Fruit fly (Drosophila melanogaster) whole organism, prepupa: ENCODE results near the gene Ipk2.

ENCODE experiments used
- Blimp-1 ChIP-seq: fragments of 200-800 bp; sonication (Bioruptor generic); optimal IDR thresholded peaks from 3 replicates; lab custom pipeline; 2017; ENCODE audit warnings: missing biosample characterization, missing genetic modification characterization, mild to moderate bottlenecking, moderate library complexity, missing genetic modification reagents
- CG10631 ChIP-seq: fragments of 200-800 bp; sonication (Bioruptor generic); optimal IDR thresholded peaks from 2 replicates; lab custom pipeline; 2016; ENCODE audit warnings: missing biosample characterization, missing genetic modification characterization
- CG10669 ChIP-seq: fragments of 200-800 bp; sonication (Bioruptor generic); optimal IDR thresholded peaks from 3 replicates; lab custom pipeline; 2018; ENCODE audit warnings: missing biosample characterization, mild to moderate bottlenecking, missing genetic modification characterization, moderate library complexity
- CG11294 ChIP-seq: fragments of 200-800 bp; sonication (Bioruptor generic); IDR thresholded peaks from 2 replicates; pipeline ENCODE4 v1.3.6; 2022; ENCODE audit warnings: missing biosample characterization, missing genetic modification characterization
- CG11762 ChIP-seq: fragments of 200-800 bp; sonication (Bioruptor generic); optimal IDR thresholded peaks from 3 replicates; lab custom pipeline; 2016; ENCODE audit warnings: missing biosample characterization, missing genetic modification characterization; ENCODE audit not compliant: insufficient read depth
- CG15336 ChIP-seq: fragments of 200-800 bp; sonication (Bioruptor generic); IDR thresholded peaks from 2 replicates; pipeline ENCODE4 v1.3.6; 2022; ENCODE audit warnings: missing biosample characterization, missing genetic modification characterization
- CG1621 ChIP-seq: fragments of 200-800 bp; sonication (Bioruptor generic); optimal IDR thresholded peaks from 3 replicates; lab custom pipeline; 2018; ENCODE audit warnings: missing biosample characterization, mild to moderate bottlenecking, missing genetic modification characterization
- CG3032 ChIP-seq: fragments of 200-800 bp; optimal IDR thresholded peaks from 2 replicates; lab custom pipeline; 2019; ENCODE audit warnings: missing biosample characterization, mild to moderate bottlenecking, missing genetic modification characterization, moderate library complexity
- CG31627 ChIP-seq: fragments of 200-800 bp; sonication (Bioruptor generic); optimal IDR thresholded peaks from 3 replicates; lab custom pipeline; 2016; ENCODE audit warnings: missing biosample characterization, missing genetic modification characterization
- CG32006 ChIP-seq: fragments of 200-800 bp; sonication (Bioruptor generic); optimal IDR thresholded peaks from 3 replicates; lab custom pipeline; 2017; ENCODE audit warnings: missing biosample characterization, mild to moderate bottlenecking, missing genetic modification characterization
- CG34406 ChIP-seq: fragments of 200-800 bp; sonication (Bioruptor generic); optimal IDR thresholded peaks from 3 replicates; lab custom pipeline; 2016; ENCODE audit warnings: missing biosample characterization, missing genetic modification characterization
- CG4318 ChIP-seq: fragments of 200-800 bp; sonication (Bioruptor generic); optimal IDR thresholded peaks from 3 replicates; lab custom pipeline; 2017; ENCODE audit warnings: missing biosample characterization, mild to moderate bottlenecking, missing genetic modification characterization
- CG6163 ChIP-seq: fragments of 200-800 bp; sonication (Bioruptor generic); IDR thresholded peaks from 3 replicates; pipeline ENCODE4 v1.3.6; 2022; ENCODE audit warnings: missing biosample characterization, missing genetic modification characterization
- CG6276 ChIP-seq: fragments of 200-800 bp; sonication (Bioruptor generic); optimal IDR thresholded peaks from 2 replicates; lab custom pipeline; 2017; ENCODE audit warnings: missing biosample characterization, mild to moderate bottlenecking, missing genetic modification characterization
- CG6792 ChIP-seq: fragments of 200-800 bp; sonication (Bioruptor generic); optimal IDR thresholded peaks from 3 replicates; lab custom pipeline; 2016; ENCODE audit warnings: missing biosample characterization, missing genetic modification characterization
- CG6808 ChIP-seq: fragments of 200-800 bp; sonication (Bioruptor generic); optimal IDR thresholded peaks from 3 replicates; lab custom pipeline; 2017; ENCODE audit warnings: missing biosample characterization, missing genetic modification characterization, mild to moderate bottlenecking, moderate library complexity, missing genetic modification reagents
- CG7368 ChIP-seq: fragments of 200-800 bp; sonication (Bioruptor generic); optimal IDR thresholded peaks from 3 replicates; lab custom pipeline; 2016; ENCODE audit warnings: missing biosample characterization, missing genetic modification characterization
- CG8119 ChIP-seq: fragments of 200-800 bp; sonication (Bioruptor generic); IDR thresholded peaks from 3 replicates; pipeline ENCODE4 v1.3.6; 2022; ENCODE audit warnings: missing biosample characterization, missing genetic modification characterization
- CG9139 ChIP-seq: fragments of 200-800 bp; sonication (Bioruptor generic); optimal IDR thresholded peaks from 3 replicates; lab custom pipeline; 2017; ENCODE audit warnings: missing biosample characterization, mild to moderate bottlenecking, missing genetic modification characterization
- Eip75B ChIP-seq: fragments of 200-800 bp; sonication (Bioruptor generic); optimal IDR thresholded peaks from 3 replicates; lab custom pipeline; 2016; ENCODE audit warnings: missing biosample characterization, missing genetic modification characterization
- Eip78C ChIP-seq: fragments of 200-800 bp; sonication (Bioruptor generic); peaks from one replicate; lab custom pipeline; 2016; ENCODE audit warnings: missing biosample characterization, missing genetic modification characterization
- Eip93F ChIP-seq: fragments of 200-800 bp; sonication (Bioruptor generic); optimal IDR thresholded peaks from 2 replicates; lab custom pipeline; 2016; ENCODE audit warnings: missing biosample characterization, mild to moderate bottlenecking, missing genetic modification characterization
- Ets21C ChIP-seq: fragments of 200-800 bp; sonication (Bioruptor generic); optimal IDR thresholded peaks from 3 replicates; lab custom pipeline; 2016; ENCODE audit warnings: missing biosample characterization, missing genetic modification characterization
- Ets96B ChIP-seq: fragments of 200-800 bp; optimal IDR thresholded peaks from 2 replicates; lab custom pipeline; 2019; ENCODE audit warnings: missing biosample characterization, mild to moderate bottlenecking, missing genetic modification characterization, moderate library complexity
- Gug ChIP-seq: fragments of 200-800 bp; sonication (Bioruptor generic); IDR thresholded peaks from 2 replicates; pipeline ENCODE4 v1.3.6; 2022; ENCODE audit warnings: missing biosample characterization, missing genetic modification characterization
- Hr4 ChIP-seq: fragments of 200-800 bp; sonication (Bioruptor generic); optimal IDR thresholded peaks from 3 replicates; lab custom pipeline; 2016; ENCODE audit warnings: missing biosample characterization, missing genetic modification characterization
- Lpt ChIP-seq: fragments of 200-800 bp; sonication (Bioruptor generic); optimal IDR thresholded peaks from 3 replicates; lab custom pipeline; 2016; ENCODE audit warnings: missing biosample characterization, missing genetic modification characterization
- Met ChIP-seq: fragments of 200-800 bp; sonication (Bioruptor generic); optimal IDR thresholded peaks from 3 replicates; lab custom pipeline; 2016; ENCODE audit warnings: missing biosample characterization, missing genetic modification characterization
- OdsH ChIP-seq: fragments of 200-800 bp; sonication (Bioruptor generic); optimal IDR thresholded peaks from 3 replicates; lab custom pipeline; 2016; ENCODE audit warnings: missing biosample characterization, missing genetic modification characterization
- Smox ChIP-seq: fragments of 200-800 bp; sonication (Bioruptor generic); optimal IDR thresholded peaks from 3 replicates; lab custom pipeline; 2016; ENCODE audit warnings: missing biosample characterization, missing genetic modification characterization
- Sox102F ChIP-seq: fragments of 200-800 bp; sonication (Bioruptor generic); optimal IDR thresholded peaks from 2 replicates; lab custom pipeline; 2016; ENCODE audit warnings: missing biosample characterization, mild to moderate bottlenecking, missing genetic modification characterization
- Sox14 ChIP-seq: fragments of 200-800 bp; sonication (Bioruptor generic); optimal IDR thresholded peaks from 3 replicates; lab custom pipeline; 2016; ENCODE audit warnings: missing biosample characterization, missing genetic modification characterization
- Sox15 ChIP-seq: fragments of 200-800 bp; sonication (Bioruptor generic); optimal IDR thresholded peaks from 3 replicates; lab custom pipeline; 2016; ENCODE audit warnings: missing biosample characterization, missing genetic modification characterization
- achi ChIP-seq: fragments of 200-800 bp; sonication (Bioruptor generic); optimal IDR thresholded peaks from 3 replicates; lab custom pipeline; 2016; ENCODE audit warnings: missing biosample characterization, missing genetic modification characterization
- acj6 ChIP-seq: fragments of 200-800 bp; sonication (Bioruptor generic); optimal IDR thresholded peaks from 3 replicates; lab custom pipeline; 2016; ENCODE audit warnings: missing biosample characterization, missing genetic modification characterization
- cyc ChIP-seq: fragments of 200-800 bp; sonication (Bioruptor generic); optimal IDR thresholded peaks from 3 replicates; lab custom pipeline; 2016; ENCODE audit warnings: missing biosample characterization, missing genetic modification characterization
- dac ChIP-seq: fragments of 200-800 bp; sonication (Bioruptor generic); optimal IDR thresholded peaks from 2 replicates; lab custom pipeline; 2017; ENCODE audit warnings: missing biosample characterization, mild to moderate bottlenecking, missing genetic modification characterization
- dsx ChIP-seq: fragments of 200-800 bp; optimal IDR thresholded peaks from 3 replicates; lab custom pipeline; 2019; ENCODE audit warnings: missing biosample characterization, mild to moderate bottlenecking, missing genetic modification characterization, moderate library complexity; ENCODE audit not compliant: poor library complexity, severe bottlenecking
- esn ChIP-seq: fragments of 200-800 bp; sonication (Bioruptor generic); optimal IDR thresholded peaks from 2 replicates; lab custom pipeline; 2016; ENCODE audit warnings: missing biosample characterization, mild to moderate bottlenecking, missing genetic modification characterization, moderate library complexity
- fd59A ChIP-seq: fragments of 200-800 bp; sonication (Bioruptor generic); optimal IDR thresholded peaks from 2 replicates; lab custom pipeline; 2017; ENCODE audit warnings: missing biosample characterization, mild to moderate bottlenecking, missing genetic modification characterization, missing genetic modification reagents
- fd85E ChIP-seq: fragments of 200-800 bp; sonication (Bioruptor generic); optimal IDR thresholded peaks from 3 replicates; lab custom pipeline; 2016; ENCODE audit warnings: missing biosample characterization, missing genetic modification characterization
- fkh ChIP-seq: fragments of 200-800 bp; sonication (Bioruptor generic); optimal IDR thresholded peaks from 3 replicates; lab custom pipeline; 2017; ENCODE audit warnings: missing biosample characterization, mild to moderate bottlenecking, missing genetic modification characterization, moderate library complexity
- net ChIP-seq: fragments of 200-800 bp; sonication (Bioruptor generic); optimal IDR thresholded peaks from 3 replicates; lab custom pipeline; 2016; ENCODE audit warnings: missing biosample characterization, missing genetic modification characterization
- pdm3 ChIP-seq: fragments of 200-800 bp; sonication (Bioruptor generic); optimal IDR thresholded peaks from 3 replicates; lab custom pipeline; 2016; ENCODE audit warnings: missing biosample characterization, missing genetic modification characterization
- spab ChIP-seq: fragments of 200-800 bp; sonication (Bioruptor generic); optimal IDR thresholded peaks from 2 replicates; lab custom pipeline; 2017; ENCODE audit warnings: missing biosample characterization, mild to moderate bottlenecking, missing genetic modification characterization, missing genetic modification reagents
- ss ChIP-seq, 2 experiments: fragments of 200-800 bp; sonication (Bioruptor generic); optimal IDR thresholded peaks; 2 replicates in 1 of 2; 3 replicates in 1 of 2; lab custom pipeline; 2017 to 2018; ENCODE audit warnings: mild to moderate bottlenecking in 2 of 2, missing biosample characterization in 2 of 2, missing genetic modification characterization in 2 of 2, moderate library complexity in 1 of 2
- vri ChIP-seq: fragments of 200-800 bp; sonication (Bioruptor generic); optimal IDR thresholded peaks from 3 replicates; lab custom pipeline; 2016; ENCODE audit warnings: missing biosample characterization, mild to moderate bottlenecking, missing genetic modification characterization

Ipk2 gene

DNA sequence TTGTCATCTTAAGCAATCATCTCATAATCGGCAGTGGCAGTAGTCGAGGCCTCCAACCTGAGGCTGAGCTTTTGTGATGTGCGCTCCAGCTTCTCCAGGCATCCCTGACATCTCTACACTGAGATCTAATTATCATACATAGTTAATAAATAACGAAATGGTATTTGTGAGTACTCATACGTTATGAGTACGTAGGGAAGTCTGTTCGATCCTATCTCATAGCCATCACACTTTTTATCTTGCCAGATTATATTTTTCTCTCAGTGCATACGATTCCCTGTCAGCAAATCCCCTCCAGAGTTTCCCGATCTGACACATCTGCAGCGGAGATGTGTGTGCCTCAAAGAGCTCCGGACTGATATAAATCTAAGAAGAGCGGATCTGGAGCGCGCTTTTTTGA, 35.4 kb upstream of the Ipk2 start (continued):
- TF ChIP-seq CG3032 (tag; lab: Kevin White, UChicago) (peak; percentile 62), CG4318 (GFP tag; lab: Kevin White, UChicago) (no peak), CG6792 (GFP tag; lab: Kevin White, UChicago) (peak; percentile 50), acj6 (GFP tag; lab: Kevin White, UChicago) (peak; percentile 53), fd85E (GFP tag; lab: Kevin White, UChicago) (no peak), Sox102F (GFP tag; lab: Kevin White, UChicago) (no peak), ss (GFP tag; optimal IDR thresholded peaks at IDR 0.05; lab: Kevin White, UChicago) (peak; percentile 51 to 58), Sox14 (peak; percentile 74), dsx (GFP tag; lab: Kevin White, UChicago) (peak; percentile 48), CG1621 (tag; lab: Kevin White, UChicago) (peak; percentile 78), CG7368 (GFP tag; lab: Kevin White, UChicago) (peak; percentile 5), fd59A (GFP tag; lab: Kevin White, UChicago) (peak; percentile 67), Lpt (peak; percentile 45), Hr4 (GFP tag; lab: Kevin White, UChicago) (peak; percentile 1), spab (GFP tag; lab: Kevin White, UChicago) (peak; percentile 61), Gug (GFP tag; lab: Robert Waterston, UW) (peak; percentile 33), CG31627 (GFP tag; lab: Kevin White, UChicago) (peak; percentile 4), Eip78C (GFP tag; lab: Kevin White, UChicago) (peak; percentile 91)

DNA sequence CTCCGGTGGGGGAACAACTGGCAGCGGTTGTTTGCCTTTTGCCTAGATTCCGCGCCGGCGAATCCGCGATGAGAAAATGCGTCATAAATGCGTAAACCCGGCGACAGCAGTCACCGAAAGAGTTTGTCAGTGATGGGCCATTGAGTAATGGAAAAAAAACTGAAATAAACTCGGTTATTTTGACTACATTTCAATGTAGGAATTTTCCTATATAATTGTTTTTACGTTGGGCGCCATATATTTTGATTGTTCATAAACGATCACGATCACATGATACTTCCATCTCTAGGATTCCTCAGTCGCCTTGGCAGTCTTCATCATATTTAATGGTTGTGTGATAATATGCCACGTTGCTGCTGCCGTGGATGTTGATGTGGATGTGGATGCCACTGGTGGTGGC, 34.1 kb upstream of the Ipk2 start:
- TF ChIP-seq CG10669 (GFP tag; lab: Kevin White, UChicago) = peak; percentile 74
- TF ChIP-seq CG6163 (GFP tag; lab: Robert Waterston, UW) = peak; percentile 79; the same call in 2 of the 3 replicates
- TF ChIP-seq CG34406 (GFP tag; lab: Kevin White, UChicago) = peak; percentile 14
- no peak for TF ChIP-seq cyc (GFP tag; lab: Kevin White, UChicago)
- no peak for TF ChIP-seq Sox15 (GFP tag; lab: Kevin White, UChicago)
- peak; percentile 82 for TF ChIP-seq CG8119
- no peak for TF ChIP-seq CG11294 (GFP tag; lab: Robert Waterston, UW)
- peak; percentile 54 for TF ChIP-seq Hr4 (GFP tag; lab: Kevin White, UChicago)
- TF ChIP-seq OdsH (GFP tag; lab: Kevin White, UChicago) = peak; percentile 52
- peak; percentile 38 for TF ChIP-seq CG6276 (GFP tag; lab: Kevin White, UChicago)
- no peak for TF ChIP-seq Eip93F (GFP tag; lab: Kevin White, UChicago)
- peak; percentile 17 for TF ChIP-seq dac (GFP tag; lab: Kevin White, UChicago)
- TF ChIP-seq Lpt = peak; percentile 45
- peak; percentile 83 for TF ChIP-seq Eip78C (GFP tag; lab: Kevin White, UChicago)
- TF ChIP-seq CG9139 (GFP tag; lab: Kevin White, UChicago) = peak; percentile 57
- no peak for TF ChIP-seq Blimp-1 (GFP tag; lab: Kevin White, UChicago)
- peak; percentile 67 for TF ChIP-seq CG32006
- TF ChIP-seq esn (GFP tag; lab: Kevin White, UChicago) = no peak
- peak; percentile 81 for TF ChIP-seq CG3032 (tag; lab: Kevin White, UChicago)
- peak; percentile 82 for TF ChIP-seq CG6808 (GFP tag; lab: Kevin White, UChicago)
- no peak for TF ChIP-seq Ets21C (GFP tag; lab: Kevin White, UChicago)
- peak; percentile 33; the same call in 1 of the 2 replicates for TF ChIP-seq Gug (GFP tag; lab: Robert Waterston, UW)
- peak; percentile 73 for TF ChIP-seq Ets96B
- TF ChIP-seq CG6792 (GFP tag; lab: Kevin White, UChicago) = peak; percentile 16
- peak; percentile 31 for TF ChIP-seq CG4318 (GFP tag; lab: Kevin White, UChicago)
- TF ChIP-seq Smox = no peak
- no peak for TF ChIP-seq fkh (GFP tag; lab: Kevin White, UChicago)
- TF ChIP-seq fd85E (GFP tag; lab: Kevin White, UChicago) = no peak
- peak; percentile 35 for TF ChIP-seq acj6 (GFP tag; lab: Kevin White, UChicago)
- TF ChIP-seq Eip75B = peak; percentile 68
- peak; percentile 83 for TF ChIP-seq CG15336 (GFP tag; lab: Robert Waterston, UW)
- TF ChIP-seq CG10631 (GFP tag; lab: Kevin White, UChicago) = peak; percentile 74
- peak; percentile 4 for TF ChIP-seq Met (GFP tag; lab: Kevin White, UChicago)
- TF ChIP-seq pdm3 (GFP tag; lab: Kevin White, UChicago) = peak; percentile 56
- TF ChIP-seq vri (GFP tag; lab: Kevin White, UChicago) = no peak
- peak; percentile 68 for TF ChIP-seq dsx (GFP tag; lab: Kevin White, UChicago)
- TF ChIP-seq Sox14 = peak; percentile 70
- peak; percentile 36 for TF ChIP-seq net (GFP tag; lab: Kevin White, UChicago)
- TF ChIP-seq achi (GFP tag; lab: Kevin White, UChicago) = peak; percentile 68
- TF ChIP-seq spab (GFP tag; lab: Kevin White, UChicago) = peak; percentile 73
- peak; percentile 26 for TF ChIP-seq CG11762 (GFP tag; lab: Kevin White, UChicago)
- no peak for TF ChIP-seq Sox102F (GFP tag; lab: Kevin White, UChicago)
